Worm (Caenorhabditis elegans): ENCODE results near the gene nhr-6.
A peak's percentile ranks its signal among the peaks of the same experiment; 100 is the strongest.

The nhr-6 gene

ce11 chrIII:3540424-3540823 lies 33.0 kb upstream of the nhr-6 start (continued):
- TF ChIP-seq B0019.2 (GFP tag; conservative IDR thresholded peaks at IDR 0.05) (0 out of 2 replicates have a peak, but pooled peaks have one; percentile 32), Y67H2A.10 (GFP tag; conservative IDR thresholded peaks at IDR 0.05) (no peak), cebp-1 (GFP tag; IDR thresholded peaks at IDR 0.05) (no peak), cebp-1 (tag; optimal IDR thresholded peaks at IDR 0.05) (peak; percentile 41), tbp1 (GFP tag; optimal IDR thresholded peaks at IDR 0.05) (peak; percentile 31), ceh-100 (GFP tag; IDR thresholded peaks at IDR 0.05) (peak; percentile 97), lin-54 (GFP tag; optimal IDR thresholded peaks at IDR 0.05) (peak; percentile 31), snpc-1.3 (tag; optimal IDR thresholded peaks at IDR 0.05; ENCODE audit: insufficient read depth) (no peak), dox-1 (GFP tag; IDR thresholded peaks at IDR 0.05) (0 out of 2 replicates have a peak, but pooled peaks have one; percentile 28), F57A8.1 (GFP tag; optimal IDR thresholded peaks at IDR 0.05) (no peak), F10E7.11 (tag; optimal IDR thresholded peaks at IDR 0.05) (no peak), F39B2.1 (GFP tag; IDR thresholded peaks at IDR 0.05) (no peak), madf-10 (tag; optimal IDR thresholded peaks at IDR 0.05) (peak; percentile 17), Y53G8AR.9 (GFP tag; conservative IDR thresholded peaks at IDR 0.05) (no peak), let-526 (GFP tag; IDR thresholded peaks at IDR 0.05) (no peak), K12H6.12 (tag; optimal IDR thresholded peaks at IDR 0.05) (peak; percentile 30), sptf-2 (GFP tag; optimal IDR thresholded peaks at IDR 0.05) (no peak), bed-1 (GFP tag; IDR thresholded peaks at IDR 0.05) (no peak), K11D2.4 (GFP tag; IDR thresholded peaks at IDR 0.05) (no peak), hrde-1 (tag; optimal IDR thresholded peaks at IDR 0.05; ENCODE audit: borderline replicate concordance) (no peak), hlh-12 (tag; optimal IDR thresholded peaks at IDR 0.05) (no peak)

- TF ChIP-seq ztf-6 (GFP tag; IDR thresholded peaks at IDR 0.05): no peak
- no peak for TF ChIP-seq snpc-1.1 (tag; optimal IDR thresholded peaks at IDR 0.05; ENCODE audit: insufficient read depth)
- TF ChIP-seq tbx-9 (tag; optimal IDR thresholded peaks at IDR 0.05; ENCODE audit: borderline replicate concordance): no peak
- no peak for TF ChIP-seq ztf-3 (GFP tag; optimal IDR thresholded peaks at IDR 0.05)
- no peak for TF ChIP-seq F37B4.10 (GFP tag; IDR thresholded peaks at IDR 0.05)
- TF ChIP-seq mcd-1 (GFP tag; IDR thresholded peaks at IDR 0.05): no peak
- TF ChIP-seq Y79H2A.3 (GFP tag; conservative IDR thresholded peaks at IDR 0.05): no peak
- TF ChIP-seq Y53F4B.3 (GFP tag; IDR thresholded peaks at IDR 0.05): no peak
- TF ChIP-seq ceh-79 (tag; optimal IDR thresholded peaks at IDR 0.05): no peak
- no peak for TF ChIP-seq snpc-3.4 (tag; optimal IDR thresholded peaks at IDR 0.05)
- TF ChIP-seq dpl-1 (GFP tag; optimal IDR thresholded peaks at IDR 0.05): no peak
- no peak for TF ChIP-seq Y56A3A.18 (GFP tag; IDR thresholded peaks at IDR 0.05)
- TF ChIP-seq rpc-1 (optimal IDR thresholded peaks at IDR 0.05): no peak
- TF ChIP-seq rpc-1 (tag; optimal IDR thresholded peaks at IDR 0.05): no peak
- TF ChIP-seq F23B12.7 (tag; optimal IDR thresholded peaks at IDR 0.05; ENCODE audit: insufficient read depth): no peak
- no peak for TF ChIP-seq efl-1 (GFP tag; optimal IDR thresholded peaks at IDR 0.05)
- no peak for TF ChIP-seq tbp1 (GFP tag; optimal IDR thresholded peaks at IDR 0.05)
- no peak for TF ChIP-seq akir-1 (GFP tag; optimal IDR thresholded peaks at IDR 0.05)
- TF ChIP-seq F33H1.4 (GFP tag; IDR thresholded peaks at IDR 0.05): no peak
- TF ChIP-seq aptf-3 (GFP tag; IDR thresholded peaks at IDR 0.05): no peak
These were observed 32.3 kb upstream of the nhr-6 start for ce11 chrIII:3541093-3541492.

Data from whole organism, young adult.